Worm (Caenorhabditis elegans) whole organism, L4/young adult: ENCODE results near the gene Y54H5A.2.

Experiments
- W03F9.2 ChIP-seq: fragments of 150-350 bp; optimal IDR thresholded peaks from 2 replicates; lab custom pipeline; 2014; ENCODE audit warnings: missing biosample characterization, missing genetic modification characterization
- dao-5 ChIP-seq: sonication (generic microtip); optimal IDR thresholded peaks from 2 replicates; lab custom pipeline; 2016; ENCODE audit warnings: missing genotype, missing genetic modification characterization, moderate library complexity, missing compliant biosample characterization
- him-1 ChIP-seq: sonication (generic microtip); optimal IDR thresholded peaks from 2 replicates; lab custom pipeline; 2016; ENCODE audit warnings: missing genotype, missing genetic modification reagents, missing genetic modification characterization, missing compliant biosample characterization

- TF ChIP-seq W03F9.2 (tag; lab: Kevin White, UChicago), result no peak
- TF ChIP-seq him-1 (tag; lab: Kevin White, UChicago), result no peak
- TF ChIP-seq dao-5 (tag; lab: Kevin White, UChicago), result no peak
Measured at ce11 chrIII:5105485-5105884, 43.9 kb downstream of the Y54H5A.2 start.
